Worm (Caenorhabditis elegans): ENCODE data around the gene F58E1.13.

DNA sequence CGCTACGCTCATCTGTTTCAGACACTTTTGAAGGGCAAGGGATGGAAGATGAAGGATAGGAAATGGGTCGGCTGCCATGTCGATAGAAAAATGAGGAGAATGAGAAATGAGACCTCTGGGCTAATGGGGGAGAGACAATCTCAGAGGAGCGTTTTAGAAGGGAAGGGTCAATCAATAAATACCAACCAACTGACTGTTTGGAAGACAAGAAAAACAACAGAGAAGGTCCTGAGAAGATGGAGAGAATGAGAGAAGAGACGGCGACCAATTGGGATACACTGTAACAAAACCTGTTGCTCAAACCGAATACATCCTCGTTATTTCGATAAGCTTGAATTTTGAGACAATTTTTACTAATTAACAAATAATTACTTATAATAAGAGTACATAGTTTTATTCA, 42.3 kb downstream of the F58E1.13 start, which contains the start of gene fbxb-15:
- no peak for TF ChIP-seq fos-1 (tag; optimal IDR thresholded peaks at IDR 0.05)
- no peak for TF ChIP-seq C04F5.9 (tag; optimal IDR thresholded peaks at IDR 0.05)
- TF ChIP-seq lin-35 (GFP tag; optimal IDR thresholded peaks at IDR 0.05), result no peak
- TF ChIP-seq pqm-1 (tag; optimal IDR thresholded peaks at IDR 0.05), result no peak
- TF ChIP-seq snpc-4 (tag; optimal IDR thresholded peaks at IDR 0.05), result no peak
- no peak for TF ChIP-seq C34B4.2 (tag; optimal IDR thresholded peaks at IDR 0.05)
- TF ChIP-seq tbx-2 (tag; optimal IDR thresholded peaks at IDR 0.05), result no peak
- no peak for TF ChIP-seq skn-1 (tag; optimal IDR thresholded peaks at IDR 0.05)
- TF ChIP-seq mep-1 (tag; optimal IDR thresholded peaks at IDR 0.05), result no peak
- no peak for TF ChIP-seq alr-1 (tag; optimal IDR thresholded peaks at IDR 0.05; ENCODE audit: borderline replicate concordance)
- TF ChIP-seq nhr-20 (tag; optimal IDR thresholded peaks at IDR 0.05), result no peak
